In genomic region chrX:2194208-2195094, dm6 we compare ENCODE assay signal across 2 fruit fly cellular contexts.
TF ChIP-seq lines count a peak whose summit lies in the region.

No protein-coding gene starts in this region.

TF ChIP-seq in whole organism, embryonic, 481 proteins besides CTCF, POLR2A, EP300 and RAD21 (continued from another document and continues in another):
- TF ChIP-seq Dad (GFP tag; optimal IDR thresholded peaks at IDR 0.05; lab: Kevin White, UChicago) = no peak
- no peak for TF ChIP-seq Eip74EF (GFP tag; optimal IDR thresholded peaks at IDR 0.05; lab: Kevin White, UChicago)
- TF ChIP-seq inv (GFP tag; IDR thresholded peaks at IDR 0.05; lab: Robert Waterston, UW; ENCODE audit: partially characterized antibody) = no peak
- TF ChIP-seq CG10654 (GFP tag; optimal IDR thresholded peaks at IDR 0.05; lab: Kevin White, UChicago) = no peak
- TF ChIP-seq Xrp1 (GFP tag; IDR thresholded peaks at IDR 0.05; lab: Robert Waterston, UW) = no peak
- no peak for TF ChIP-seq dan (GFP tag; IDR thresholded peaks at IDR 0.05; lab: Robert Waterston, UW)
- peak; percentile 28; the same call in 1 of the 2 replicates for TF ChIP-seq Adf1 (GFP tag; IDR thresholded peaks at IDR 0.05; lab: Robert Waterston, UW)
- no peak for TF ChIP-seq CG4282 (GFP tag; optimal IDR thresholded peaks at IDR 0.05; lab: Kevin White, UChicago)
- no peak for TF ChIP-seq phol (tag; optimal IDR thresholded peaks at IDR 0.05; lab: Kevin White, UChicago)
- peak; percentile 94 for TF ChIP-seq sug (tag; optimal IDR thresholded peaks at IDR 0.05; lab: Kevin White, UChicago)
- TF ChIP-seq CG6654 (GFP tag; optimal IDR thresholded peaks at IDR 0.05; lab: Kevin White, UChicago) = no peak
- no peak for TF ChIP-seq Bteb2 (GFP tag; optimal IDR thresholded peaks at IDR 0.05; lab: Kevin White, UChicago)
- no peak for TF ChIP-seq CG6272 (GFP tag; IDR thresholded peaks at IDR 0.05; lab: Robert Waterston, UW)
- TF ChIP-seq BEAF-32 (GFP tag; optimal IDR thresholded peaks at IDR 0.05; lab: Kevin White, UChicago) = no peak
- TF ChIP-seq Doc3 (GFP tag; IDR thresholded peaks at IDR 0.05; lab: Robert Waterston, UW; ENCODE audit: partially characterized antibody) = 0 out of 3 replicates have a peak, but pooled peaks have one; percentile 33
- TF ChIP-seq HmgZ (tag; optimal IDR thresholded peaks at IDR 0.05; lab: Kevin White, UChicago) = peak; percentile 11
- no peak for TF ChIP-seq Sry-δ (GFP tag; optimal IDR thresholded peaks at IDR 0.05; lab: Kevin White, UChicago)
- TF ChIP-seq Hr78 (GFP tag; optimal IDR thresholded peaks at IDR 0.05; lab: Kevin White, UChicago) = no peak
- TF ChIP-seq mirr (GFP tag; optimal IDR thresholded peaks at IDR 0.05; lab: Kevin White, UChicago) = peak; percentile 80
- TF ChIP-seq CG15269 (tag; optimal IDR thresholded peaks at IDR 0.05; lab: Kevin White, UChicago) = no peak
- TF ChIP-seq CG4854 (GFP tag; optimal IDR thresholded peaks at IDR 0.05; lab: Kevin White, UChicago) = no peak
- TF ChIP-seq sens (GFP tag; lab: Kevin White, UChicago) = no peak
- TF ChIP-seq hth (optimal IDR thresholded peaks at IDR 0.05; lab: Kevin White, UChicago) = no peak
- peak; percentile 71; the same call in 1 of the 4 replicates for TF ChIP-seq chinmo (GFP tag; IDR thresholded peaks at IDR 0.05; lab: Robert Waterston, UW; ENCODE audit: partially characterized antibody)
- no peak for TF ChIP-seq CG6175 (GFP tag; IDR thresholded peaks at IDR 0.05; lab: Robert Waterston, UW)
- peak; percentile 48; the same call in 1 of the 2 replicates for TF ChIP-seq CG32532 (GFP tag; IDR thresholded peaks at IDR 0.05; lab: Robert Waterston, UW)
- no peak for TF ChIP-seq az2 (GFP tag; optimal IDR thresholded peaks at IDR 0.05; lab: Kevin White, UChicago)
- no peak for TF ChIP-seq Sry-β (GFP tag; optimal IDR thresholded peaks at IDR 0.05; lab: Kevin White, UChicago)
- TF ChIP-seq CG10565 (GFP tag; optimal IDR thresholded peaks at IDR 0.05; lab: Kevin White, UChicago) = no peak
- no peak for TF ChIP-seq Drgx (GFP tag; IDR thresholded peaks at IDR 0.05; lab: Robert Waterston, UW)
- no peak for TF ChIP-seq bab2 (GFP tag; optimal IDR thresholded peaks at IDR 0.05; lab: Kevin White, UChicago)
- TF ChIP-seq CG12299 (tag; optimal IDR thresholded peaks at IDR 0.05; lab: Kevin White, UChicago) = no peak
- 0 out of 2 replicates have a peak, but pooled peaks have one; percentile 17 for TF ChIP-seq hbn (GFP tag; IDR thresholded peaks at IDR 0.05; lab: Robert Waterston, UW; ENCODE audit: partially characterized antibody)
- no peak for TF ChIP-seq tup (GFP tag; optimal IDR thresholded peaks at IDR 0.05; lab: Kevin White, UChicago)
- no peak for TF ChIP-seq Dip2 (GFP tag; IDR thresholded peaks at IDR 0.05; lab: Robert Waterston, UW)
- TF ChIP-seq wdn (GFP tag; IDR thresholded peaks at IDR 0.05; lab: Robert Waterston, UW) = no peak
- no peak for TF ChIP-seq Side (GFP tag; optimal IDR thresholded peaks at IDR 0.05; lab: Kevin White, UChicago)
- no peak for TF ChIP-seq jumu (GFP tag; optimal IDR thresholded peaks at IDR 0.05; lab: Kevin White, UChicago)
- no peak for TF ChIP-seq CG12104 (GFP tag; optimal IDR thresholded peaks at IDR 0.05; lab: Kevin White, UChicago)
- no peak for TF ChIP-seq br (optimal IDR thresholded peaks at IDR 0.05; lab: Kevin White, UChicago)
- TF ChIP-seq pnt (GFP tag; optimal IDR thresholded peaks at IDR 0.05; lab: Kevin White, UChicago) = no peak
- no peak for TF ChIP-seq gsb (GFP tag; IDR thresholded peaks at IDR 0.05; lab: Robert Waterston, UW)
- TF ChIP-seq CG8924 (tag; optimal IDR thresholded peaks at IDR 0.05; lab: Kevin White, UChicago) = no peak
- TF ChIP-seq H2.0 (GFP tag; IDR thresholded peaks at IDR 0.05; lab: Robert Waterston, UW) = no peak
- peak; percentile 44; the same call in 1 of the 3 replicates for TF ChIP-seq CG34224 (GFP tag; IDR thresholded peaks at IDR 0.05; lab: Robert Waterston, UW; ENCODE audit: partially characterized antibody)
- TF ChIP-seq sisA (GFP tag; IDR thresholded peaks at IDR 0.05; lab: Robert Waterston, UW) = no peak
- TF ChIP-seq org-1 (GFP tag; optimal IDR thresholded peaks at IDR 0.05; lab: Kevin White, UChicago) = no peak
- no peak for TF ChIP-seq Spps (tag; optimal IDR thresholded peaks at IDR 0.05; lab: Kevin White, UChicago)
- peak; percentile 4 for TF ChIP-seq cwo (GFP tag; optimal IDR thresholded peaks at IDR 0.05; lab: Kevin White, UChicago)
- TF ChIP-seq scrt (GFP tag; optimal IDR thresholded peaks at IDR 0.05; lab: Kevin White, UChicago) = no peak
- TF ChIP-seq CG9797 (GFP tag; optimal IDR thresholded peaks at IDR 0.05; lab: Kevin White, UChicago) = no peak
- TF ChIP-seq NK7.1 (GFP tag; optimal IDR thresholded peaks at IDR 0.05; lab: Kevin White, UChicago) = no peak
- no peak for TF ChIP-seq bbx (GFP tag; IDR thresholded peaks at IDR 0.05; lab: Robert Waterston, UW; ENCODE audit: partially characterized antibody)
- TF ChIP-seq CG12155 (GFP tag; optimal IDR thresholded peaks at IDR 0.05; lab: Kevin White, UChicago) = no peak
- TF ChIP-seq Ssrp (tag; optimal IDR thresholded peaks at IDR 0.05; lab: Kevin White, UChicago) = no peak
- peak; percentile 3 for TF ChIP-seq CG3163 (GFP tag; optimal IDR thresholded peaks at IDR 0.05; lab: Kevin White, UChicago)
- no peak for TF ChIP-seq NC2β (GFP tag; optimal IDR thresholded peaks at IDR 0.05; lab: Kevin White, UChicago)
- TF ChIP-seq CG12219 (GFP tag; optimal IDR thresholded peaks at IDR 0.05; lab: Kevin White, UChicago) = no peak
- no peak for TF ChIP-seq H15 (GFP tag; IDR thresholded peaks at IDR 0.05; lab: Robert Waterston, UW)
- no peak for TF ChIP-seq CG2202 (tag; optimal IDR thresholded peaks at IDR 0.05; lab: Kevin White, UChicago)
- no peak for TF ChIP-seq NFAT (GFP tag; IDR thresholded peaks at IDR 0.05; lab: Robert Waterston, UW)
- TF ChIP-seq CG14667 (GFP tag; IDR thresholded peaks at IDR 0.05; lab: Robert Waterston, UW) = no peak
- TF ChIP-seq CG4707 (GFP tag; optimal IDR thresholded peaks at IDR 0.05; lab: Kevin White, UChicago) = no peak
- TF ChIP-seq CG10366 (GFP tag; IDR thresholded peaks at IDR 0.05; lab: Robert Waterston, UW) = no peak
- TF ChIP-seq Ets65A (GFP tag; lab: Kevin White, UChicago) = peak; percentile 70
- TF ChIP-seq croc (GFP tag; conservative IDR thresholded peaks at IDR 0.05; lab: Robert Waterston, UW) = no peak
- no peak for TF ChIP-seq lov (optimal IDR thresholded peaks at IDR 0.05; lab: Kevin White, UChicago)
- TF ChIP-seq lov (GFP tag; IDR thresholded peaks at IDR 0.05; lab: Robert Waterston, UW) = no peak
- TF ChIP-seq CG9727 (GFP tag; optimal IDR thresholded peaks at IDR 0.05; lab: Kevin White, UChicago) = no peak

TF ChIP-seq in whole organism, prepupa, 60 proteins besides CTCF, POLR2A, EP300 and RAD21 (continued from another document):
- no peak for TF ChIP-seq Gug (GFP tag; IDR thresholded peaks at IDR 0.05; lab: Robert Waterston, UW)
